Worm (Caenorhabditis elegans): ENCODE results near the gene tbx-33.

The tbx-33 gene

ce11 chrIII:11659804-11660203 is 23.2 kb upstream of the tbx-33 start:
- TF ChIP-seq flt-1 (GFP tag; IDR thresholded peaks at IDR 0.05), result no peak
- no peak for TF ChIP-seq ref-1 (GFP tag; conservative IDR thresholded peaks at IDR 0.05)

ce11 chrIII:11657185-11657817 is 20.7 kb upstream of the tbx-33 start, which contains the start of gene crh-1:
Gene crh-1, plus strand, starts transcription at chrIII:11657767.
- TF ChIP-seq med-1 (GFP tag; optimal IDR thresholded peaks at IDR 0.05; ENCODE audit: insufficient read depth) (no peak), cog-1 (tag; optimal IDR thresholded peaks at IDR 0.05) (peak; percentile 2)

- no peak for TF ChIP-seq tab-1 (GFP tag; IDR thresholded peaks at IDR 0.05)
Observed at ce11 chrIII:11656389-11656788, 19.7 kb upstream of the tbx-33 start.

- TF ChIP-seq ztf-23 (GFP tag; IDR thresholded peaks at IDR 0.05) (no peak), flt-1 (GFP tag; IDR thresholded peaks at IDR 0.05) (no peak), klf-2 (GFP tag; conservative IDR thresholded peaks at IDR 0.05) (no peak), ztf-29 (GFP tag; IDR thresholded peaks at IDR 0.05) (no peak), med-1 (GFP tag; optimal IDR thresholded peaks at IDR 0.05; ENCODE audit: insufficient read depth) (no peak), tab-1 (GFP tag; IDR thresholded peaks at IDR 0.05) (no peak), cog-1 (tag; optimal IDR thresholded peaks at IDR 0.05) (no peak), ref-1 (GFP tag; conservative IDR thresholded peaks at IDR 0.05) (no peak), T22C8.4 (GFP tag; IDR thresholded peaks at IDR 0.05) (no peak)
Observed at ce11 chrIII:11651430-11651829, 14.8 kb upstream of the tbx-33 start.

- TF ChIP-seq klf-2 (GFP tag; conservative IDR thresholded peaks at IDR 0.05) (no peak), tab-1 (GFP tag; IDR thresholded peaks at IDR 0.05) (no peak), ztf-29 (GFP tag; IDR thresholded peaks at IDR 0.05) (no peak), ztf-23 (GFP tag; IDR thresholded peaks at IDR 0.05) (no peak), flt-1 (GFP tag; IDR thresholded peaks at IDR 0.05) (no peak), cog-1 (tag; optimal IDR thresholded peaks at IDR 0.05) (no peak), ref-1 (GFP tag; conservative IDR thresholded peaks at IDR 0.05) (no peak), med-1 (GFP tag; optimal IDR thresholded peaks at IDR 0.05; ENCODE audit: insufficient read depth) (no peak), T22C8.4 (GFP tag; IDR thresholded peaks at IDR 0.05) (no peak)
Observed at ce11 chrIII:11650152-11650551, 13.5 kb upstream of the tbx-33 start, which contains the start of gene faah-6. Gene faah-6, plus strand, starts transcription at chrIII:11650452.

ce11 chrIII:11641347-11641746 is 4.7 kb upstream of the tbx-33 start:
- TF ChIP-seq tab-1 (GFP tag; IDR thresholded peaks at IDR 0.05) (no peak), ztf-29 (GFP tag; IDR thresholded peaks at IDR 0.05) (no peak), T22C8.4 (GFP tag; IDR thresholded peaks at IDR 0.05) (no peak), ref-1 (GFP tag; conservative IDR thresholded peaks at IDR 0.05) (no peak), ztf-23 (GFP tag; IDR thresholded peaks at IDR 0.05) (no peak), klf-2 (GFP tag; conservative IDR thresholded peaks at IDR 0.05) (no peak), flt-1 (GFP tag; IDR thresholded peaks at IDR 0.05) (no peak), cog-1 (tag; optimal IDR thresholded peaks at IDR 0.05) (no peak), med-1 (GFP tag; optimal IDR thresholded peaks at IDR 0.05; ENCODE audit: insufficient read depth) (no peak)

- no peak for TF ChIP-seq tab-1 (GFP tag; IDR thresholded peaks at IDR 0.05)
- TF ChIP-seq med-1 (GFP tag; optimal IDR thresholded peaks at IDR 0.05; ENCODE audit: insufficient read depth), result no peak
- no peak for TF ChIP-seq T22C8.4 (GFP tag; IDR thresholded peaks at IDR 0.05)
- TF ChIP-seq ztf-23 (GFP tag; IDR thresholded peaks at IDR 0.05), result no peak
- no peak for TF ChIP-seq ztf-29 (GFP tag; IDR thresholded peaks at IDR 0.05)
- TF ChIP-seq cog-1 (tag; optimal IDR thresholded peaks at IDR 0.05), result no peak
- no peak for TF ChIP-seq flt-1 (GFP tag; IDR thresholded peaks at IDR 0.05)
- no peak for TF ChIP-seq klf-2 (GFP tag; conservative IDR thresholded peaks at IDR 0.05)
- TF ChIP-seq ref-1 (GFP tag; conservative IDR thresholded peaks at IDR 0.05), result no peak
Observed at ce11 chrIII:11635000-11635399, 1.6 kb downstream of the tbx-33 start.

ce11 chrIII:11633444-11633843 is 3.2 kb downstream of the tbx-33 start:
- TF ChIP-seq ref-1 (GFP tag; conservative IDR thresholded peaks at IDR 0.05) (no peak), cog-1 (tag; optimal IDR thresholded peaks at IDR 0.05) (no peak), ztf-29 (GFP tag; IDR thresholded peaks at IDR 0.05) (no peak), flt-1 (GFP tag; IDR thresholded peaks at IDR 0.05) (no peak), T22C8.4 (GFP tag; IDR thresholded peaks at IDR 0.05) (no peak), ztf-23 (GFP tag; IDR thresholded peaks at IDR 0.05) (no peak), klf-2 (GFP tag; conservative IDR thresholded peaks at IDR 0.05) (no peak), med-1 (GFP tag; optimal IDR thresholded peaks at IDR 0.05; ENCODE audit: insufficient read depth) (no peak), tab-1 (GFP tag; IDR thresholded peaks at IDR 0.05) (no peak)

ce11 chrIII:11632376-11632775 is 4.3 kb downstream of the tbx-33 start:
- no peak for TF ChIP-seq tab-1 (GFP tag; IDR thresholded peaks at IDR 0.05)
- no peak for TF ChIP-seq T22C8.4 (GFP tag; IDR thresholded peaks at IDR 0.05)
- no peak for TF ChIP-seq cog-1 (tag; optimal IDR thresholded peaks at IDR 0.05)
- TF ChIP-seq flt-1 (GFP tag; IDR thresholded peaks at IDR 0.05), result no peak
- no peak for TF ChIP-seq ztf-29 (GFP tag; IDR thresholded peaks at IDR 0.05)
- no peak for TF ChIP-seq klf-2 (GFP tag; conservative IDR thresholded peaks at IDR 0.05)
- no peak for TF ChIP-seq med-1 (GFP tag; optimal IDR thresholded peaks at IDR 0.05; ENCODE audit: insufficient read depth)
- TF ChIP-seq ref-1 (GFP tag; conservative IDR thresholded peaks at IDR 0.05), result no peak

ce11 chrIII:11631111-11631510 is 5.5 kb downstream of the tbx-33 start:
- TF ChIP-seq flt-1 (GFP tag; IDR thresholded peaks at IDR 0.05) (no peak), T22C8.4 (GFP tag; IDR thresholded peaks at IDR 0.05) (no peak), tab-1 (GFP tag; IDR thresholded peaks at IDR 0.05) (no peak), ztf-29 (GFP tag; IDR thresholded peaks at IDR 0.05) (no peak), ref-1 (GFP tag; conservative IDR thresholded peaks at IDR 0.05) (no peak), ztf-23 (GFP tag; IDR thresholded peaks at IDR 0.05) (no peak), klf-2 (GFP tag; conservative IDR thresholded peaks at IDR 0.05) (no peak), cog-1 (tag; optimal IDR thresholded peaks at IDR 0.05) (no peak), med-1 (GFP tag; optimal IDR thresholded peaks at IDR 0.05; ENCODE audit: insufficient read depth) (no peak)

Measured in whole organism, midembryonic.